Fruit fly (Drosophila melanogaster) Kc167 (cell line): ENCODE data around the gene grn.

Experiments used
- Myc ChIP-seq: fragments of >200 bp; optimal IDR thresholded peaks from 2 replicates; lab custom pipeline; 2017; ENCODE audit warnings: missing external identifiers
- Sin3A ChIP-seq: fragments of >200 bp; optimal IDR thresholded peaks from 2 replicates; lab custom pipeline; 2018; ENCODE audit warnings: missing external identifiers
- h ChIP-seq: fragments of >200 bp; optimal IDR thresholded peaks from 3 replicates; lab custom pipeline; 2018; ENCODE audit warnings: missing external identifiers
- psq ChIP-seq: fragments of >200 bp; optimal IDR thresholded peaks from 2 replicates; lab custom pipeline; 2017; ENCODE audit warnings: missing external identifiers

- no peak for TF ChIP-seq Myc
- TF ChIP-seq Sin3A (lab: Kevin White, UChicago): no peak
- no peak for TF ChIP-seq psq (lab: Kevin White, UChicago)
- no peak for TF ChIP-seq h
These were observed 25.2 kb downstream of the grn start for dm6 chr3R:8155735-8156670.
